Fruit fly (Drosophila melanogaster) whole organism, embryonic: ENCODE data around the gene CG31792.

ENCODE experiments used
- CG15601 ChIP-seq: fragments of 200-800 bp; sonication (Bioruptor generic); optimal IDR thresholded peaks from 3 replicates; lab custom pipeline; 2019; ENCODE audit warnings: missing biosample characterization, mild to moderate bottlenecking, missing genetic modification characterization, moderate library complexity
- CG2199 ChIP-seq: fragments of 200-800 bp; sonication (Bioruptor generic); IDR thresholded peaks from 3 replicates; pipeline ENCODE4 v1.3.6; 2022; ENCODE audit warnings: missing biosample characterization, missing genetic modification characterization
- CG6654 ChIP-seq: fragments of 200-800 bp; sonication (Bioruptor generic); optimal IDR thresholded peaks from 2 replicates; lab custom pipeline; 2017; ENCODE audit warnings: missing biosample characterization, mild to moderate bottlenecking, missing genetic modification characterization
- CoRest ChIP-seq: fragments of 200-800 bp; sonication (Bioruptor generic); optimal IDR thresholded peaks from 3 replicates; lab custom pipeline; 2018; ENCODE audit warnings: missing biosample characterization, mild to moderate bottlenecking, missing genetic modification characterization, moderate library complexity
- Hmx ChIP-seq: fragments of 200-800 bp; sonication (Bioruptor generic); optimal IDR thresholded peaks from 2 replicates; lab custom pipeline; 2016; ENCODE audit warnings: missing biosample characterization, missing genetic modification characterization
- lov ChIP-seq, 2 experiments: fragments of 200-800 bp in 1 of 2; fragments of >200 bp in 1 of 2; sonication (Bioruptor generic) in 1 of 2; IDR thresholded peaks in 1 of 2; optimal IDR thresholded peaks in 1 of 2; 2 replicates in 1 of 2; 3 replicates in 1 of 2; pipeline versions ENCODE4 v1.3.6 to Lab custom; 2017 to 2022; ENCODE audit warnings: missing biosample characterization in 1 of 2, missing genetic modification characterization in 1 of 2
- ttk ChIP-seq: fragments of 200-800 bp; sonication (Bioruptor generic); IDR thresholded peaks from 2 replicates; pipeline ENCODE4 v2.1.2; 2022; ENCODE audit warnings: missing biosample characterization, missing genetic modification characterization

DNA sequence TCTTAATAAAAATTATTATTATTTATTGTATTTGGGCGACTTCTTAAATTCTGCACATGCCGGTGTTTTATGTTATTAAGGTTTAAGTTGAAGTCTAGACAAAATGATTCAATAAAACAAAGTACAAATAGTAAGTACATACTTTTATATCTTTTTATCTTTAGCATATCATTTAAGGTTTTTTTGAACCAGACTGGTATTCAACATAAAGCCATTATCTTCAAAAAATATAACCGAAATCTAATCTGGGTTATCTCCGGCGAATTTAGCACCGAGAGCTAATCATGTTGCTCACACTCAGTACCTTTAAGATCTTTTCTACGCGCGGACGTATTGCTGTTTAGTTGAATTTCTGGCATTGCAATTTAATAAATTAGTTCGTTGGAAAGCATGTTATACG lies at the start of gene CG31792:
- no peak for TF ChIP-seq CG2199
- no peak for TF ChIP-seq CoRest (tag; lab: Kevin White, UChicago)
- TF ChIP-seq lov (optimal IDR thresholded peaks at IDR 0.05; lab: Kevin White, UChicago): no peak
- no peak for TF ChIP-seq lov (GFP tag; IDR thresholded peaks at IDR 0.05; lab: Robert Waterston, UW)
- TF ChIP-seq Hmx (GFP tag; lab: Kevin White, UChicago): no peak
- no peak for TF ChIP-seq CG6654 (GFP tag; lab: Kevin White, UChicago)
- TF ChIP-seq CG15601 (tag; lab: Kevin White, UChicago): no peak
- no peak for TF ChIP-seq ttk (GFP tag; lab: Robert Waterston, UW)
